Worm (Caenorhabditis elegans): Measurements from ENCODE around the gene F11G11.15.

The F11G11.15 gene

ce11 chrII:4866045-4866444 is 8.6 kb upstream of the F11G11.15 start:
- no peak for TF ChIP-seq tbx-7 (tag; optimal IDR thresholded peaks at IDR 0.05)
- no peak for TF ChIP-seq hlh-13 (GFP tag; optimal IDR thresholded peaks at IDR 0.05)
- TF ChIP-seq ets-4 (tag; optimal IDR thresholded peaks at IDR 0.05): no peak
- TF ChIP-seq fkh-10 (GFP tag; optimal IDR thresholded peaks at IDR 0.05): no peak
- TF ChIP-seq C38D4.7 (GFP tag; optimal IDR thresholded peaks at IDR 0.05): no peak
- TF ChIP-seq elt-4 (tag; optimal IDR thresholded peaks at IDR 0.05): no peak
- TF ChIP-seq lim-6 (tag; optimal IDR thresholded peaks at IDR 0.05): no peak
- no peak for TF ChIP-seq che-1 (tag; optimal IDR thresholded peaks at IDR 0.05)
- TF ChIP-seq ceh-30 (tag; optimal IDR thresholded peaks at IDR 0.05): no peak
- no peak for TF ChIP-seq mec-3 (tag; optimal IDR thresholded peaks at IDR 0.05; ENCODE audit: borderline replicate concordance)
- TF ChIP-seq ref-2 (tag; optimal IDR thresholded peaks at IDR 0.05): no peak
- TF ChIP-seq ztf-16 (tag; optimal IDR thresholded peaks at IDR 0.05): no peak

ce11 chrII:4867476-4867875 is 7.2 kb upstream of the F11G11.15 start, which contains the start of gene col-17:
col-17 (minus strand) TSS chrII:4867576.
- TF ChIP-seq ama-1 (optimal IDR thresholded peaks at IDR 0.05) (no peak), ceh-31 (tag; optimal IDR thresholded peaks at IDR 0.05) (no peak), hlh-6 (tag; optimal IDR thresholded peaks at IDR 0.05) (no peak), unc-3 (GFP tag; conservative IDR thresholded peaks at IDR 0.05) (no peak), unc-3 (tag; optimal IDR thresholded peaks at IDR 0.05) (no peak), K02D7.2 (tag; optimal IDR thresholded peaks at IDR 0.05) (no peak), ceh-9 (tag; optimal IDR thresholded peaks at IDR 0.05) (no peak), elt-4 (tag; optimal IDR thresholded peaks at IDR 0.05) (no peak), lim-6 (tag; optimal IDR thresholded peaks at IDR 0.05) (no peak), hlh-13 (GFP tag; optimal IDR thresholded peaks at IDR 0.05) (no peak), unc-86 (tag; optimal IDR thresholded peaks at IDR 0.05) (no peak), nfya-1 (tag; optimal IDR thresholded peaks at IDR 0.05) (no peak), nhr-11 (tag; optimal IDR thresholded peaks at IDR 0.05) (no peak), ceh-34 (tag; optimal IDR thresholded peaks at IDR 0.05) (no peak), fkh-6 (tag; optimal IDR thresholded peaks at IDR 0.05) (no peak)

ce11 chrII:4869793-4870343 is 4.8 kb upstream of the F11G11.15 start:
- TF ChIP-seq pha-2 (tag; optimal IDR thresholded peaks at IDR 0.05) (no peak), ceh-18 (tag; optimal IDR thresholded peaks at IDR 0.05) (no peak), ceh-6 (GFP tag; optimal IDR thresholded peaks at IDR 0.05) (no peak), C08G9.2 (tag; optimal IDR thresholded peaks at IDR 0.05) (no peak), ceh-34 (tag; optimal IDR thresholded peaks at IDR 0.05) (no peak), ceh-19 (GFP tag; optimal IDR thresholded peaks at IDR 0.05) (no peak), hlh-6 (tag; optimal IDR thresholded peaks at IDR 0.05) (peak; percentile 9), odd-2 (tag; optimal IDR thresholded peaks at IDR 0.05) (no peak), fkh-10 (GFP tag; optimal IDR thresholded peaks at IDR 0.05) (no peak), nhr-11 (tag; optimal IDR thresholded peaks at IDR 0.05) (no peak), pros-1 (tag; optimal IDR thresholded peaks at IDR 0.05) (no peak), ceh-31 (tag; optimal IDR thresholded peaks at IDR 0.05) (peak; percentile 18), elt-4 (tag; optimal IDR thresholded peaks at IDR 0.05) (peak; percentile 86)

- TF ChIP-seq ceh-6 (GFP tag; optimal IDR thresholded peaks at IDR 0.05) (no peak), nhr-11 (tag; optimal IDR thresholded peaks at IDR 0.05) (no peak), pros-1 (tag; optimal IDR thresholded peaks at IDR 0.05) (no peak), dve-1 (tag; optimal IDR thresholded peaks at IDR 0.05) (no peak)
Measured at ce11 chrII:4870691-4871090, 4.0 kb upstream of the F11G11.15 start, which contains the start of gene col-20. col-20 (minus strand) TSS chrII:4870791.

ce11 chrII:4871834-4872233 is 2.8 kb upstream of the F11G11.15 start:
- no peak for TF ChIP-seq elt-2 (tag; optimal IDR thresholded peaks at IDR 0.05)
- no peak for TF ChIP-seq ttx-3 (tag; optimal IDR thresholded peaks at IDR 0.05)
- no peak for TF ChIP-seq pros-1 (tag; optimal IDR thresholded peaks at IDR 0.05)
- no peak for TF ChIP-seq C38D4.7 (GFP tag; optimal IDR thresholded peaks at IDR 0.05)
